Worm (Caenorhabditis elegans) whole organism, dauer: ENCODE data around the gene pqn-83.

Experiments
- unc-62 ChIP-seq: sonication (generic microtip); optimal IDR thresholded peaks from 2 replicates; lab custom pipeline; 2017; ENCODE audit warnings: missing biosample characterization, missing genetic modification reagents, missing genetic modification characterization

The pqn-83 gene

ce11 chrIII:13049956-13050355, 49.3 kb downstream of the pqn-83 start:
- no peak for TF ChIP-seq unc-62 (GFP tag; lab: Kevin White, UChicago)

DNA sequence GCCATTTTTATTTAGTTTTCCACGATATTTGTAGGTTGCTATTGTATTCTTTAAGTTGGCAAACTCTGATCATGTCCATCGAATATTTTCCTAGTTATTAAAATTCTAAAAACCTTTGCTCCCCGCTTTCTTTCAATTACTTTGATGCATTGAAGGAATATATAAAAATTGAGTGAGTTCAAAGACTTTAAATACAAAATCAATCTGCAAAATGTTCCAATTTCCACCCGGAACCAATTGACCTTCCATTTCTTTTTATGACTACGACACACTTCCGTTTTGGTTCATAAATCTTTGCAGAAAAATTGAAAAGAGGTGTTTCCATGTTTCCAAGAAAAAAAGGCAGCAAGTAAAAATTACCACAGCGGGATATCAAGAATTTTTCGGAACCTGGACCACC, 59.5 kb downstream of the pqn-83 start, which contains the start of gene F54F12.2:
F54F12.2 (plus strand) TSS at position 301 of the 400 bp plus-strand sequence.
- no peak for TF ChIP-seq unc-62 (GFP tag; lab: Kevin White, UChicago)
